Fruit fly (Drosophila melanogaster) whole organism, embryonic: ENCODE data around the gene cyr.
A peak's percentile ranks its signal among the peaks of the same experiment; 100 is the strongest.

ENCODE experiments used
- Adf1 ChIP-seq: fragments of 200-800 bp; sonication (Bioruptor generic); IDR thresholded peaks from 2 replicates; pipeline ENCODE4 v1.3.6; 2022; ENCODE audit warnings: missing biosample characterization, missing genetic modification characterization
- Aef1 ChIP-seq: fragments of 200-800 bp; sonication (Bioruptor generic); IDR thresholded peaks from 3 replicates; pipeline ENCODE4 v1.3.6; 2022; ENCODE audit warnings: missing biosample characterization, missing genetic modification characterization
- CG10543 ChIP-seq: fragments of 200-800 bp; sonication (Bioruptor generic); optimal IDR thresholded peaks from 3 replicates; lab custom pipeline; 2017; ENCODE audit warnings: missing biosample characterization, mild to moderate bottlenecking, missing genetic modification characterization, moderate library complexity
- CG11560 ChIP-seq: fragments of 200-800 bp; sonication (Bioruptor generic); IDR thresholded peaks from 3 replicates; pipeline ENCODE4 v1.3.6; 2022; ENCODE audit warnings: missing biosample characterization, missing genetic modification characterization
- CG11695 ChIP-seq: fragments of 200-800 bp; sonication (Bioruptor generic); IDR thresholded peaks from 3 replicates; pipeline ENCODE4 v1.3.6; 2022; ENCODE audit warnings: missing biosample characterization, missing genetic modification characterization
- CG12219 ChIP-seq: fragments of 200-800 bp; sonication (Bioruptor generic); optimal IDR thresholded peaks from 3 replicates; lab custom pipeline; 2018; ENCODE audit warnings: missing biosample characterization, mild to moderate bottlenecking, missing genetic modification characterization
- CG1233 ChIP-seq: fragments of 200-800 bp; sonication (Bioruptor generic); optimal IDR thresholded peaks from 4 replicates; lab custom pipeline; 2018; ENCODE audit warnings: missing biosample characterization, mild to moderate bottlenecking, missing genetic modification characterization
- CG14860 ChIP-seq: fragments of 200-800 bp; sonication (Bioruptor generic); IDR thresholded peaks from 3 replicates; pipeline ENCODE4 v1.3.6; 2022; ENCODE audit warnings: missing biosample characterization, missing genetic modification characterization; ENCODE audit not compliant: partially characterized antibody
- CG1603 ChIP-seq: fragments of 200-800 bp; sonication (Bioruptor generic); optimal IDR thresholded peaks from 2 replicates; lab custom pipeline; 2019; ENCODE audit warnings: missing biosample characterization, mild to moderate bottlenecking, missing genetic modification characterization, moderate library complexity
- CG18764 ChIP-seq: fragments of 200-800 bp; sonication (Bioruptor generic); optimal IDR thresholded peaks from 3 replicates; lab custom pipeline; 2016; ENCODE audit warnings: missing biosample characterization, missing genetic modification characterization
- CG2889 ChIP-seq: fragments of 200-800 bp; sonication (Bioruptor generic); IDR thresholded peaks from 3 replicates; pipeline ENCODE4 v1.3.6; 2022; ENCODE audit warnings: missing biosample characterization, missing genetic modification characterization
- CG34224 ChIP-seq: fragments of 200-800 bp; sonication (Bioruptor generic); IDR thresholded peaks from 3 replicates; pipeline ENCODE4 v1.3.6; 2022; ENCODE audit warnings: missing biosample characterization, missing genetic modification characterization; ENCODE audit not compliant: partially characterized antibody
- CG4282 ChIP-seq: fragments of 200-800 bp; sonication (Bioruptor generic); optimal IDR thresholded peaks from 2 replicates; lab custom pipeline; 2016; ENCODE audit warnings: missing biosample characterization, missing genetic modification characterization
- CG5180 ChIP-seq: fragments of 200-800 bp; sonication (Bioruptor generic); optimal IDR thresholded peaks from 3 replicates; lab custom pipeline; 2017; ENCODE audit warnings: missing biosample characterization, missing genetic modification characterization, mild to moderate bottlenecking, moderate library complexity, missing genetic modification reagents
- CG6272 ChIP-seq: fragments of 200-800 bp; sonication (Bioruptor generic); IDR thresholded peaks from 2 replicates; pipeline ENCODE4 v1.3.6; 2022; ENCODE audit warnings: missing biosample characterization, missing genetic modification characterization
- CG7745 ChIP-seq: fragments of 200-800 bp; sonication (Bioruptor generic); optimal IDR thresholded peaks from 2 replicates; lab custom pipeline; 2018; ENCODE audit warnings: missing biosample characterization, mild to moderate bottlenecking, missing genetic modification characterization, moderate library complexity
- CTCF ChIP-seq: fragments of 200-800 bp; sonication (Bioruptor generic); optimal IDR thresholded peaks from 2 replicates; lab custom pipeline; 2017; ENCODE audit warnings: missing biosample characterization, mild to moderate bottlenecking, missing genetic modification characterization, moderate library complexity
- Camta ChIP-seq: fragments of 200-800 bp; sonication (Bioruptor generic); optimal IDR thresholded peaks from 2 replicates; lab custom pipeline; 2016; ENCODE audit warnings: missing biosample characterization, missing genetic modification characterization
- CrebB ChIP-seq: fragments of 200-800 bp; sonication (Bioruptor generic); optimal IDR thresholded peaks from 3 replicates; lab custom pipeline; 2018; ENCODE audit warnings: missing biosample characterization, mild to moderate bottlenecking, missing genetic modification characterization
- Deaf1 ChIP-seq: fragments of 200-800 bp; optimal IDR thresholded peaks from 3 replicates; lab custom pipeline; 2019; ENCODE audit warnings: missing biosample characterization, mild to moderate bottlenecking, missing genetic modification characterization, moderate library complexity
- Dek ChIP-seq: fragments of 200-800 bp; sonication (Bioruptor generic); optimal IDR thresholded peaks from 3 replicates; lab custom pipeline; 2019; ENCODE audit warnings: missing biosample characterization, mild to moderate bottlenecking, missing genetic modification characterization, moderate library complexity
- Dip2 ChIP-seq: fragments of 200-800 bp; sonication (Bioruptor generic); IDR thresholded peaks from 2 replicates; pipeline ENCODE4 v1.3.6; 2022; ENCODE audit warnings: missing biosample characterization, missing genetic modification characterization
- Dp ChIP-seq: fragments of 200-800 bp; sonication (Bioruptor generic); optimal IDR thresholded peaks from 2 replicates; lab custom pipeline; 2018; ENCODE audit warnings: missing biosample characterization, mild to moderate bottlenecking, missing genetic modification characterization, moderate library complexity
- HLHmδ ChIP-seq: fragments of 200-800 bp; sonication (Bioruptor generic); optimal IDR thresholded peaks from 2 replicates; lab custom pipeline; 2018; ENCODE audit warnings: missing biosample characterization, mild to moderate bottlenecking, missing genetic modification characterization, moderate library complexity
- Jarid2 ChIP-seq: fragments of 200-800 bp; sonication (Bioruptor generic); optimal IDR thresholded peaks from 3 replicates; lab custom pipeline; 2017; ENCODE audit warnings: mild to moderate bottlenecking, missing biosample characterization, missing genetic modification reagents, missing genetic modification characterization
- Mad ChIP-seq: fragments of 200-800 bp; sonication (Bioruptor generic); optimal IDR thresholded peaks from 2 replicates; lab custom pipeline; 2016; ENCODE audit warnings: missing biosample characterization, missing genetic modification characterization
- NK7.1 ChIP-seq: fragments of 200-800 bp; sonication (Bioruptor generic); optimal IDR thresholded peaks from 3 replicates; lab custom pipeline; 2016; ENCODE audit warnings: missing biosample characterization, missing genetic modification characterization
- Nf-YB ChIP-seq: fragments of 200-800 bp; sonication (Bioruptor generic); optimal IDR thresholded peaks from 3 replicates; lab custom pipeline; 2019; ENCODE audit warnings: missing biosample characterization, mild to moderate bottlenecking, missing genetic modification characterization, moderate library complexity
- Ravus ChIP-seq: fragments of 200-800 bp; sonication (Bioruptor generic); IDR thresholded peaks from 2 replicates; pipeline ENCODE4 v1.3.6; 2022; ENCODE audit warnings: missing biosample characterization, missing genetic modification characterization
- Rfx ChIP-seq: fragments of 200-800 bp; sonication (Bioruptor generic); IDR thresholded peaks from 2 replicates; pipeline ENCODE4 v1.3.6; 2022; ENCODE audit warnings: missing biosample characterization, missing genetic modification characterization
- Rx ChIP-seq: fragments of 200-800 bp; sonication (Bioruptor generic); IDR thresholded peaks from 2 replicates; pipeline ENCODE4 v1.3.6; 2022; ENCODE audit warnings: missing biosample characterization, missing genetic modification characterization
- Sin3A ChIP-seq: fragments of >200 bp; optimal IDR thresholded peaks from 2 replicates; lab custom pipeline; 2018
- YL-1 ChIP-seq: fragments of 200-800 bp; sonication (Bioruptor generic); optimal IDR thresholded peaks from 3 replicates; lab custom pipeline; 2017; ENCODE audit warnings: missing biosample characterization, mild to moderate bottlenecking, missing genetic modification characterization
- aop ChIP-seq: fragments of 200-800 bp; sonication (Bioruptor generic); IDR thresholded peaks from 2 replicates; pipeline ENCODE4 v1.3.6; 2022; ENCODE audit warnings: missing biosample characterization, missing genetic modification characterization
- ato ChIP-seq: fragments of 200-800 bp; sonication (Bioruptor generic); IDR thresholded peaks from 2 replicates; pipeline ENCODE4 v1.3.6; 2022; ENCODE audit warnings: missing biosample characterization, missing genetic modification characterization; ENCODE audit not compliant: partially characterized antibody
- chm ChIP-seq: fragments of 200-800 bp; sonication (Bioruptor generic); IDR thresholded peaks from 2 replicates; pipeline ENCODE4 v1.3.6; 2022; ENCODE audit warnings: missing biosample characterization, missing genetic modification characterization
- chn ChIP-seq: fragments of 200-800 bp; sonication (Bioruptor generic); optimal IDR thresholded peaks from 2 replicates; lab custom pipeline; 2016; ENCODE audit warnings: missing biosample characterization, missing genetic modification characterization
- gro ChIP-seq: fragments of 200-800 bp; sonication (Bioruptor generic); optimal IDR thresholded peaks from 2 replicates; lab custom pipeline; 2016; ENCODE audit warnings: missing biosample characterization, missing genetic modification characterization
- hbn ChIP-seq: fragments of 200-800 bp; sonication (Bioruptor generic); IDR thresholded peaks from 2 replicates; pipeline ENCODE4 v1.3.6; 2022; ENCODE audit warnings: missing biosample characterization, missing genetic modification characterization; ENCODE audit not compliant: partially characterized antibody
- ind ChIP-seq: fragments of 200-800 bp; sonication (Bioruptor generic); optimal IDR thresholded peaks from 3 replicates; lab custom pipeline; 2016; ENCODE audit warnings: missing biosample characterization, missing genetic modification characterization
- odd ChIP-seq: fragments of 200-800 bp; sonication (Bioruptor generic); optimal IDR thresholded peaks from 2 replicates; lab custom pipeline; 2017; ENCODE audit warnings: missing biosample characterization, mild to moderate bottlenecking, missing genetic modification characterization
- pfk ChIP-seq: fragments of 200-800 bp; sonication (Bioruptor generic); optimal IDR thresholded peaks from 2 replicates; lab custom pipeline; 2018; ENCODE audit warnings: missing biosample characterization, mild to moderate bottlenecking, missing genetic modification characterization, moderate library complexity
- phol ChIP-seq: fragments of 200-800 bp; sonication (Bioruptor generic); optimal IDR thresholded peaks from 3 replicates; lab custom pipeline; 2018; ENCODE audit warnings: missing biosample characterization, mild to moderate bottlenecking, missing genetic modification characterization, moderate library complexity
- pros ChIP-seq: fragments of 200-800 bp; sonication (Bioruptor generic); optimal IDR thresholded peaks from 3 replicates; lab custom pipeline; 2019; ENCODE audit warnings: missing biosample characterization, mild to moderate bottlenecking, missing genetic modification characterization, moderate library complexity
- rib ChIP-seq: fragments of 200-800 bp; sonication (Bioruptor generic); IDR thresholded peaks from 2 replicates; pipeline ENCODE4 v1.3.6; 2022; ENCODE audit warnings: missing biosample characterization, missing genetic modification characterization
- seq ChIP-seq: fragments of 200-800 bp; sonication (Bioruptor generic); IDR thresholded peaks from 2 replicates; pipeline ENCODE4 v1.3.6; 2022; ENCODE audit warnings: missing biosample characterization, missing genetic modification characterization
- ssp ChIP-seq: fragments of 200-800 bp; sonication (Bioruptor generic); IDR thresholded peaks from 2 replicates; pipeline ENCODE4 v1.3.6; 2022; ENCODE audit warnings: missing biosample characterization, missing genetic modification characterization
- tin ChIP-seq: fragments of 200-800 bp; sonication (Bioruptor generic); optimal IDR thresholded peaks from 3 replicates; lab custom pipeline; 2016; ENCODE audit warnings: missing biosample characterization, missing genetic modification characterization
- unc-4 ChIP-seq: fragments of 200-800 bp; sonication (Bioruptor generic); IDR thresholded peaks from 2 replicates; pipeline ENCODE4 v1.3.6; 2022; ENCODE audit warnings: missing biosample characterization, missing genetic modification characterization; ENCODE audit not compliant: partially characterized antibody
- zfh1 ChIP-seq: fragments of 200-800 bp; sonication (Bioruptor generic); IDR thresholded peaks from 3 replicates; pipeline ENCODE4 v1.3.6; 2022; ENCODE audit warnings: missing biosample characterization, missing genetic modification characterization

The cyr gene

dm6 chrX:8114476-8115342 is 20.8 kb downstream of the cyr start:
- peak; percentile 35; the same call in 1 of the 3 replicates for TF ChIP-seq Aef1
- TF ChIP-seq ind, result peak; percentile 45
- TF ChIP-seq phol (tag; lab: Kevin White, UChicago), result peak; percentile 55
- TF ChIP-seq YL-1 (GFP tag; lab: Kevin White, UChicago), result no peak
- TF ChIP-seq ato (GFP tag; lab: Robert Waterston, UW), result no peak
- no peak for TF ChIP-seq Dip2 (GFP tag; lab: Robert Waterston, UW)
- no peak for TF ChIP-seq aop (GFP tag; lab: Robert Waterston, UW)
- TF ChIP-seq odd (GFP tag; lab: Kevin White, UChicago), result peak; percentile 66
- no peak for TF ChIP-seq pfk (GFP tag; lab: Kevin White, UChicago)
- TF ChIP-seq Deaf1, result peak; percentile 37
- TF ChIP-seq CG11695 (GFP tag; lab: Robert Waterston, UW), result peak; percentile 88
- TF ChIP-seq hbn, result no peak
- TF ChIP-seq CG4282 (GFP tag; lab: Kevin White, UChicago), result no peak
- TF ChIP-seq CG7745 (tag; lab: Kevin White, UChicago), result no peak
- no peak for TF ChIP-seq unc-4
- no peak for TF ChIP-seq rib (GFP tag; lab: Robert Waterston, UW)
- TF ChIP-seq Mad (GFP tag; lab: Kevin White, UChicago), result no peak
- no peak for TF ChIP-seq Dp
- TF ChIP-seq CG1603 (tag; lab: Kevin White, UChicago), result peak; percentile 45
- TF ChIP-seq chn (GFP tag; lab: Kevin White, UChicago), result peak; percentile 37
- TF ChIP-seq CG12219, result peak; percentile 53
- peak; percentile 49 for TF ChIP-seq CG1233 (GFP tag; lab: Kevin White, UChicago)
- peak; percentile 61 for TF ChIP-seq Dek (tag; lab: Kevin White, UChicago)
- TF ChIP-seq CG2889 (GFP tag; lab: Robert Waterston, UW), result peak; percentile 36; the same call in 1 of the 3 replicates
- peak; percentile 24; the same call in 1 of the 2 replicates for TF ChIP-seq chm (GFP tag; lab: Robert Waterston, UW)
- TF ChIP-seq Nf-YB, result no peak
- TF ChIP-seq seq (GFP tag; lab: Robert Waterston, UW), result peak; percentile 51; the same call in 1 of the 2 replicates
- no peak; the same call in 1 of the 2 replicates for TF ChIP-seq Ravus
- TF ChIP-seq CG5180 (GFP tag; lab: Kevin White, UChicago), result peak; percentile 35
- TF ChIP-seq Jarid2 (GFP tag; lab: Kevin White, UChicago), result peak; percentile 25
- peak; percentile 32 for TF ChIP-seq gro (GFP tag; lab: Kevin White, UChicago)
- TF ChIP-seq CG14860 (GFP tag; lab: Robert Waterston, UW), result no peak
- no peak for TF ChIP-seq CG6272 (GFP tag; lab: Robert Waterston, UW)
- TF ChIP-seq Rx (GFP tag; lab: Robert Waterston, UW), result no peak
- peak; percentile 20 for TF ChIP-seq tin (GFP tag; lab: Kevin White, UChicago)
- TF ChIP-seq CrebB (tag; lab: Kevin White, UChicago), result peak; percentile 38
- TF ChIP-seq Adf1 (GFP tag; lab: Robert Waterston, UW), result no peak
- TF ChIP-seq Camta (GFP tag; lab: Kevin White, UChicago), result peak; percentile 11
- peak; percentile 30 for TF ChIP-seq NK7.1
- peak; percentile 50; the same call in 1 of the 3 replicates for TF ChIP-seq zfh1 (GFP tag; lab: Robert Waterston, UW)
- TF ChIP-seq HLHmδ (GFP tag; lab: Kevin White, UChicago), result no peak
- no peak for TF ChIP-seq CTCF
- no peak for TF ChIP-seq CG34224 (GFP tag; lab: Robert Waterston, UW)
- peak; percentile 57 for TF ChIP-seq CG10543 (GFP tag; lab: Kevin White, UChicago)
- TF ChIP-seq Sin3A (lab: Kevin White, UChicago), result no peak
- no peak for TF ChIP-seq pros (GFP tag; lab: Kevin White, UChicago)
- TF ChIP-seq CG11560 (tag; lab: Robert Waterston, UW), result no peak
- TF ChIP-seq Rfx (GFP tag; lab: Robert Waterston, UW), result peak; percentile 74
- TF ChIP-seq ssp (GFP tag; lab: Robert Waterston, UW), result no peak
- TF ChIP-seq CG18764 (GFP tag; lab: Kevin White, UChicago), result no peak
